Worm (Caenorhabditis elegans): ENCODE data around the gene best-24.

Gene best-24

ce11 chrIII:7940819-7941218 is 40.0 kb downstream of the best-24 start, which contains the start of gene C29E4.12:
Gene C29E4.12 (plus strand): TSS chrIII:7941151.
- TF ChIP-seq madf-6 (GFP tag; IDR thresholded peaks at IDR 0.05): no peak; the same call in 1 of the 2 replicates
- no peak for TF ChIP-seq snpc-1.3 (tag; optimal IDR thresholded peaks at IDR 0.05; ENCODE audit: insufficient read depth)
- peak; percentile 94 for TF ChIP-seq lin-54 (GFP tag; optimal IDR thresholded peaks at IDR 0.05)
- no peak for TF ChIP-seq ztf-6 (GFP tag; IDR thresholded peaks at IDR 0.05)
- no peak for TF ChIP-seq B0336.3 (GFP tag; IDR thresholded peaks at IDR 0.05)
- no peak for TF ChIP-seq nfya-2 (GFP tag; IDR thresholded peaks at IDR 0.05)
- TF ChIP-seq Y95B8A.8 (GFP tag; IDR thresholded peaks at IDR 0.05): no peak
- TF ChIP-seq attf-3 (GFP tag; conservative IDR thresholded peaks at IDR 0.05): peak; percentile 99
- TF ChIP-seq rcor-1 (GFP tag; IDR thresholded peaks at IDR 0.05): no peak
- no peak for TF ChIP-seq lin-40 (tag; optimal IDR thresholded peaks at IDR 0.05)
- TF ChIP-seq madf-3 (GFP tag; IDR thresholded peaks at IDR 0.05): no peak
- TF ChIP-seq lir-1 (GFP tag; conservative IDR thresholded peaks at IDR 0.05): no peak
- TF ChIP-seq unc-130 (GFP tag; optimal IDR thresholded peaks at IDR 0.05): no peak
- TF ChIP-seq K11D2.4 (GFP tag; IDR thresholded peaks at IDR 0.05): no peak
- no peak for TF ChIP-seq F22D6.2 (tag; optimal IDR thresholded peaks at IDR 0.05)
- no peak for TF ChIP-seq nhr-120 (GFP tag; IDR thresholded peaks at IDR 0.05)
- no peak for TF ChIP-seq snpc-1.1 (tag; optimal IDR thresholded peaks at IDR 0.05; ENCODE audit: insufficient read depth)
- no peak for TF ChIP-seq F52B5.7 (tag; optimal IDR thresholded peaks at IDR 0.05)
- peak; percentile 78 for TF ChIP-seq efl-1 (GFP tag; optimal IDR thresholded peaks at IDR 0.05)
- TF ChIP-seq C17E4.6 (GFP tag; IDR thresholded peaks at IDR 0.05): no peak
- TF ChIP-seq akir-1 (GFP tag; optimal IDR thresholded peaks at IDR 0.05): no peak
- no peak for TF ChIP-seq lsy-27 (tag; optimal IDR thresholded peaks at IDR 0.05; ENCODE audit: borderline replicate concordance, insufficient read depth)
- no peak for TF ChIP-seq fkh-3 (tag; optimal IDR thresholded peaks at IDR 0.05)
- peak; percentile 5 for TF ChIP-seq lsl-1 (GFP tag; optimal IDR thresholded peaks at IDR 0.05)
- TF ChIP-seq cebp-1 (GFP tag; IDR thresholded peaks at IDR 0.05): no peak
- TF ChIP-seq cebp-1 (tag; optimal IDR thresholded peaks at IDR 0.05): no peak
- peak; percentile 65 for TF ChIP-seq dpl-1 (GFP tag; optimal IDR thresholded peaks at IDR 0.05)
- TF ChIP-seq F49E8.2 (tag; optimal IDR thresholded peaks at IDR 0.05; ENCODE audit: insufficient read depth): no peak
- TF ChIP-seq F10E7.11 (tag; optimal IDR thresholded peaks at IDR 0.05): no peak
- TF ChIP-seq lin-26 (GFP tag; IDR thresholded peaks at IDR 0.05): no peak
- no peak for TF ChIP-seq hrde-1 (tag; optimal IDR thresholded peaks at IDR 0.05; ENCODE audit: borderline replicate concordance)
- no peak for TF ChIP-seq ztf-3 (GFP tag; optimal IDR thresholded peaks at IDR 0.05)
- TF ChIP-seq Y53G8AR.9 (GFP tag; conservative IDR thresholded peaks at IDR 0.05): no peak
- peak; percentile 74 for TF ChIP-seq attf-5 (GFP tag; optimal IDR thresholded peaks at IDR 0.05)
- TF ChIP-seq mcd-1 (GFP tag; IDR thresholded peaks at IDR 0.05): peak; percentile 58
- no peak for TF ChIP-seq tbp1 (GFP tag; optimal IDR thresholded peaks at IDR 0.05)
- no peak for TF ChIP-seq him-1 (tag; optimal IDR thresholded peaks at IDR 0.05)
- no peak for TF ChIP-seq B0019.2 (GFP tag; conservative IDR thresholded peaks at IDR 0.05)
- TF ChIP-seq hmg-20 (GFP tag; IDR thresholded peaks at IDR 0.05): no peak
- TF ChIP-seq F23B12.7 (tag; optimal IDR thresholded peaks at IDR 0.05; ENCODE audit: insufficient read depth): peak; percentile 12
- TF ChIP-seq rpc-1 (optimal IDR thresholded peaks at IDR 0.05): no peak
- no peak for TF ChIP-seq rpc-1 (tag; optimal IDR thresholded peaks at IDR 0.05)
- TF ChIP-seq sptf-2 (GFP tag; optimal IDR thresholded peaks at IDR 0.05): no peak
- no peak for TF ChIP-seq tbx-9 (tag; optimal IDR thresholded peaks at IDR 0.05; ENCODE audit: borderline replicate concordance)
- TF ChIP-seq lin-35 (GFP tag; optimal IDR thresholded peaks at IDR 0.05): peak in 1 of 3 experiments; percentile 90
- no peak for TF ChIP-seq atf-7 (tag; optimal IDR thresholded peaks at IDR 0.05)

Measured in whole organism, young adult.